Worm (Caenorhabditis elegans): ENCODE measurements around the gene nhr-129.

DNA sequence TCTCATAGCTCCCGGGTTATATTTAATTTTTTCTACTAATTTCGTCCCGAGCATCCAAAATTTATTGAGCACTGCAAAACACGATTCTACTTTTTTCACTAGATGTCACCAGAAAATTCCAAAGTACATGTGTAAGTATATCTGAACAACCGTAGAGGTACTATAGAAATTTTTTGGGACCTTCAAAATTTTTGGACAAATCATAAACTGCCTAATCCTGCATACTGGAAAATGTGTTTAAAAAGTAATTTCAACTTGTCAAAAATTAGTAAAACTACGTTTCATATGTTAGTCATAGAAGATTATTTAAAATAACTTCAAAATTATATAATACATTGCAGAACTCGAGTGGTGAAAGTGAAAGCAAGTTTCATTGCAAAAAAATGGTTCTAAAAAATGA, 44.3 kb downstream of the nhr-129 start:
- no peak for TF ChIP-seq hmg-11 (tag; optimal IDR thresholded peaks at IDR 0.05)
- TF ChIP-seq egl-27 (tag; optimal IDR thresholded peaks at IDR 0.05): no peak

All from whole organism, L3 larva.